Worm (Caenorhabditis elegans) whole organism, L1 larva: ENCODE measurements around the gene F48G7.12.
A peak's percentile ranks its signal among the peaks of the same experiment; 100 is the strongest.

Experiments used
- C34B4.2 ChIP-seq: sonication (generic microtip); optimal IDR thresholded peaks from 2 replicates; lab custom pipeline; 2017; ENCODE audit warnings: mild to moderate bottlenecking, missing genetic modification characterization, missing compliant biosample characterization
- F16B12.6 ChIP-seq: fragments of 150-350 bp; optimal IDR thresholded peaks from 2 replicates; lab custom pipeline; 2014; ENCODE audit warnings: missing biosample characterization, missing genetic modification characterization
- Y116A8C.19 ChIP-seq: sonication (generic microtip); optimal IDR thresholded peaks from 2 replicates; lab custom pipeline; 2016; ENCODE audit warnings: missing compliant biosample characterization, missing genetic modification characterization, borderline replicate concordance
- aha-1 ChIP-seq: fragments of 150-350 bp; optimal IDR thresholded peaks from 2 replicates; lab custom pipeline; 2014; ENCODE audit warnings: missing biosample characterization, missing genetic modification characterization
- alr-1 ChIP-seq: fragments of 200-800 bp; sonication (Bioruptor generic); optimal IDR thresholded peaks from 2 replicates; lab custom pipeline; 2018; ENCODE audit warnings: borderline replicate concordance, mild to moderate bottlenecking, missing genetic modification characterization, missing compliant biosample characterization
- aly-2 ChIP-seq: fragments of 150-350 bp; optimal IDR thresholded peaks from 2 replicates; lab custom pipeline; 2014; ENCODE audit warnings: missing biosample characterization, missing genetic modification characterization
- ama-1 ChIP-seq: fragments of 150-350 bp; optimal IDR thresholded peaks from 2 replicates; lab custom pipeline; 2014
- ceh-8 ChIP-seq: fragments of 200-800 bp; sonication (Bioruptor generic); optimal IDR thresholded peaks from 2 replicates; lab custom pipeline; 2018; ENCODE audit warnings: mild to moderate bottlenecking, missing genetic modification characterization, moderate library complexity, missing compliant biosample characterization
- ceh-82 ChIP-seq, 3 experiments: fragments of 150-350 bp in 1 of 3; sonication (generic microtip) in 2 of 3; optimal IDR thresholded peaks; 2 replicates each; lab custom pipeline; 2014 to 2017; ENCODE audit warnings: missing biosample characterization in 3 of 3, missing genetic modification characterization in 3 of 3
- ceh-88 ChIP-seq: fragments of 200-800 bp; sonication (Bioruptor generic); IDR thresholded peaks from 2 replicates; pipeline ENCODE4 v1.3.6; 2022; ENCODE audit warnings: missing genetic modification characterization, missing compliant biosample characterization
- dsc-1 ChIP-seq: sonication (generic microtip); optimal IDR thresholded peaks from 2 replicates; lab custom pipeline; 2016; ENCODE audit warnings: mild to moderate bottlenecking, missing genetic modification characterization, missing compliant biosample characterization
- efl-3 ChIP-seq: fragments of 200-800 bp; sonication (Bioruptor generic); optimal IDR thresholded peaks from 2 replicates; lab custom pipeline; 2018; ENCODE audit warnings: mild to moderate bottlenecking, missing genetic modification characterization, missing compliant biosample characterization
- elt-2 ChIP-seq: sonication (generic microtip); optimal IDR thresholded peaks from 2 replicates; lab custom pipeline; 2016; ENCODE audit warnings: missing genetic modification characterization, mild to moderate bottlenecking, inconsistent platforms, missing compliant biosample characterization, missing genetic modification reagents
- ets-5 ChIP-seq: fragments of 200-800 bp; sonication (Bioruptor generic); IDR thresholded peaks from 2 replicates; pipeline ENCODE4 v1.3.6; 2022; ENCODE audit warnings: missing genetic modification characterization, missing compliant biosample characterization
- fkh-4 ChIP-seq: sonication (generic microtip); optimal IDR thresholded peaks from 2 replicates; lab custom pipeline; 2016; ENCODE audit warnings: missing compliant biosample characterization, missing genetic modification characterization, borderline replicate concordance
- fkh-8 ChIP-seq: sonication (generic microtip); optimal IDR thresholded peaks from 2 replicates; lab custom pipeline; 2016; ENCODE audit warnings: mild to moderate bottlenecking, missing genetic modification characterization, missing compliant biosample characterization
- grh-1 ChIP-seq: fragments of 200-800 bp; sonication (Bioruptor generic); IDR thresholded peaks from 2 replicates; pipeline ENCODE4 v1.3.6; 2022; ENCODE audit warnings: missing genetic modification reagents, missing genetic modification characterization, missing compliant biosample characterization
- hpl-2 ChIP-seq: fragments of 150-350 bp; optimal IDR thresholded peaks from 2 replicates; lab custom pipeline; 2014; ENCODE audit warnings: missing biosample characterization, missing genetic modification reagents, missing genetic modification characterization
- lin-14 ChIP-seq: fragments of 200-800 bp; sonication (Bioruptor generic); optimal IDR thresholded peaks from 2 replicates; lab custom pipeline; 2018; ENCODE audit warnings: mild to moderate bottlenecking, missing genetic modification characterization, moderate library complexity, missing compliant biosample characterization
- lin-35 ChIP-seq, 2 experiments: fragments of 150-350 bp; optimal IDR thresholded peaks; 2 replicates each; lab custom pipeline; 2014; ENCODE audit warnings: missing biosample characterization in 2 of 2, missing genetic modification characterization in 2 of 2, missing genetic modification reagents in 2 of 2
- lin-39 ChIP-seq: fragments of 150-350 bp; optimal IDR thresholded peaks from 2 replicates; lab custom pipeline; 2014; ENCODE audit warnings: missing biosample characterization, missing genetic modification reagents, missing genetic modification characterization
- lsy-2 ChIP-seq, 2 experiments: fragments of 150-350 bp; optimal IDR thresholded peaks; 2 replicates each; lab custom pipeline; 2014; ENCODE audit warnings: missing biosample characterization in 2 of 2, missing genetic modification characterization in 2 of 2
- mab-9 ChIP-seq: fragments of 200-800 bp; sonication (Bioruptor generic); IDR thresholded peaks from 2 replicates; pipeline ENCODE4 v1.3.6; 2022; ENCODE audit warnings: missing genetic modification reagents, missing genetic modification characterization, missing compliant biosample characterization
- mdl-1 ChIP-seq, 2 experiments: fragments of 150-350 bp; optimal IDR thresholded peaks; 2 replicates each; lab custom pipeline; 2014 to 2017; ENCODE audit warnings: missing biosample characterization in 2 of 2, missing genetic modification characterization in 2 of 2, inconsistent platforms in 1 of 2
- mep-1 ChIP-seq: fragments of 150-350 bp; optimal IDR thresholded peaks from 2 replicates; lab custom pipeline; 2014; ENCODE audit warnings: missing biosample characterization, missing genetic modification characterization
- nhr-11 ChIP-seq: fragments of 150-350 bp; optimal IDR thresholded peaks from 2 replicates; lab custom pipeline; 2014; ENCODE audit warnings: missing biosample characterization, missing genetic modification characterization
- nhr-12 ChIP-seq: sonication (generic microtip); optimal IDR thresholded peaks from 2 replicates; lab custom pipeline; 2017; ENCODE audit warnings: missing biosample characterization, missing genetic modification characterization
- nhr-20 ChIP-seq: sonication (generic microtip); optimal IDR thresholded peaks from 2 replicates; lab custom pipeline; 2016; ENCODE audit warnings: mild to moderate bottlenecking, missing genetic modification characterization, missing compliant biosample characterization
- nhr-237 ChIP-seq: fragments of 150-350 bp; optimal IDR thresholded peaks from 2 replicates; lab custom pipeline; 2014; ENCODE audit warnings: missing biosample characterization, missing genetic modification characterization
- nhr-28 ChIP-seq: fragments of 150-350 bp; optimal IDR thresholded peaks from 2 replicates; lab custom pipeline; 2014; ENCODE audit warnings: missing biosample characterization, missing genetic modification characterization
- nhr-71 ChIP-seq: sonication (generic microtip); optimal IDR thresholded peaks from 2 replicates; lab custom pipeline; 2016; ENCODE audit warnings: mild to moderate bottlenecking, missing genetic modification characterization, moderate library complexity, missing compliant biosample characterization
- nhr-76 ChIP-seq: sonication (generic microtip); optimal IDR thresholded peaks from 2 replicates; lab custom pipeline; 2017; ENCODE audit warnings: missing biosample characterization, missing genetic modification characterization
- nhr-77 ChIP-seq: fragments of 150-350 bp; optimal IDR thresholded peaks from 2 replicates; lab custom pipeline; 2014; ENCODE audit warnings: missing biosample characterization, missing genetic modification characterization
- nhr-85 ChIP-seq: sonication (generic microtip); peaks from one replicate; lab custom pipeline; 2016; ENCODE audit warnings: missing genetic modification characterization, inconsistent platforms, missing compliant biosample characterization
- pag-3 ChIP-seq: sonication (generic microtip); optimal IDR thresholded peaks from 2 replicates; lab custom pipeline; 2017; ENCODE audit warnings: missing genetic modification characterization, mild to moderate bottlenecking, missing compliant biosample characterization, antibody characterized with exemption, borderline replicate concordance; ENCODE audit not compliant: insufficient read depth
- rnt-1 ChIP-seq: sonication (generic microtip); optimal IDR thresholded peaks from 2 replicates; lab custom pipeline; 2016; ENCODE audit warnings: mild to moderate bottlenecking, missing genetic modification characterization, moderate library complexity, missing compliant biosample characterization
- skn-1 ChIP-seq: fragments of 150-350 bp; optimal IDR thresholded peaks from 2 replicates; lab custom pipeline; 2014; ENCODE audit warnings: missing biosample characterization, missing genetic modification characterization
- snpc-4 ChIP-seq: fragments of 150-350 bp; optimal IDR thresholded peaks from 2 replicates; lab custom pipeline; 2014; ENCODE audit warnings: missing biosample characterization, missing genetic modification characterization
- snu-23 ChIP-seq: sonication (generic microtip); optimal IDR thresholded peaks from 2 replicates; lab custom pipeline; 2016; ENCODE audit warnings: missing genetic modification characterization, missing compliant biosample characterization
- sox-4 ChIP-seq: sonication (generic microtip); optimal IDR thresholded peaks from 2 replicates; lab custom pipeline; 2016; ENCODE audit warnings: missing genetic modification characterization, missing compliant biosample characterization
- sptf-1 ChIP-seq: fragments of 150-350 bp; optimal IDR thresholded peaks from 2 replicates; lab custom pipeline; 2014; ENCODE audit warnings: missing biosample characterization, missing genetic modification characterization
- swsn-7 ChIP-seq: sonication (generic microtip); optimal IDR thresholded peaks from 2 replicates; lab custom pipeline; 2016; ENCODE audit warnings: missing genetic modification characterization, missing compliant biosample characterization
- tbx-2 ChIP-seq: sonication (generic microtip); optimal IDR thresholded peaks from 2 replicates; lab custom pipeline; 2016; ENCODE audit warnings: missing genetic modification characterization, missing compliant biosample characterization
- tlp-1 ChIP-seq: fragments of 150-350 bp; optimal IDR thresholded peaks from 2 replicates; lab custom pipeline; 2014; ENCODE audit warnings: missing biosample characterization, missing genetic modification characterization
- unc-130 ChIP-seq: fragments of 150-350 bp; optimal IDR thresholded peaks from 2 replicates; lab custom pipeline; 2017; ENCODE audit warnings: missing biosample characterization, missing genetic modification characterization, inconsistent platforms
- unc-30 ChIP-seq: sonication (generic microtip); optimal IDR thresholded peaks from 2 replicates; lab custom pipeline; 2017; ENCODE audit warnings: missing biosample characterization, missing genetic modification characterization
- vab-15 ChIP-seq: sonication (generic microtip); optimal IDR thresholded peaks from 2 replicates; lab custom pipeline; 2017; ENCODE audit warnings: missing genotype, mild to moderate bottlenecking, missing genetic modification characterization, missing compliant biosample characterization
- xbp-1 ChIP-seq: sonication (generic microtip); optimal IDR thresholded peaks from 2 replicates; lab custom pipeline; 2016; ENCODE audit warnings: missing genetic modification characterization, missing compliant biosample characterization
- zag-1 ChIP-seq: fragments of 150-350 bp; optimal IDR thresholded peaks from 2 replicates; lab custom pipeline; 2014; ENCODE audit warnings: missing biosample characterization, missing genetic modification characterization
- zip-4 ChIP-seq: fragments of 200-800 bp; sonication (Bioruptor generic); optimal IDR thresholded peaks from 2 replicates; lab custom pipeline; 2018; ENCODE audit warnings: mild to moderate bottlenecking, missing genetic modification characterization, moderate library complexity, missing compliant biosample characterization
- ztf-11 ChIP-seq, 2 experiments: sonication (generic microtip); optimal IDR thresholded peaks; 2 replicates each; lab custom pipeline; 2016 to 2017; ENCODE audit warnings: missing genetic modification characterization in 2 of 2, missing biosample characterization in 1 of 2, missing compliant biosample characterization in 1 of 2
- ztf-4 ChIP-seq: fragments of 150-350 bp; optimal IDR thresholded peaks from 2 replicates; lab custom pipeline; 2014; ENCODE audit warnings: missing biosample characterization, missing genetic modification characterization

F48G7.12 gene

ce11 chrV:619054-619453 is 27.0 kb downstream of the F48G7.12 start, which contains the start of gene F48G7.4 (continued):
- no peak for TF ChIP-seq ceh-88 (GFP tag; lab: Robert Waterston, UW)
- TF ChIP-seq nhr-12 (tag; lab: Kevin White, UChicago) = no peak
- TF ChIP-seq vab-15 (tag; lab: Kevin White, UChicago) = no peak
- no peak for TF ChIP-seq zip-4 (GFP tag; lab: Kevin White, UChicago)
- peak; percentile 86 for TF ChIP-seq tbx-2 (tag; lab: Kevin White, UChicago)
- TF ChIP-seq swsn-7 = peak; percentile 78
- TF ChIP-seq lin-35 (GFP tag; optimal IDR thresholded peaks at IDR 0.05; lab: Kevin White, UChicago) = peak; percentile 52 to 64
- no peak for TF ChIP-seq pag-3
- peak in 1 of 2 experiments; percentile 11 for TF ChIP-seq mdl-1 (tag; optimal IDR thresholded peaks at IDR 0.05; lab: Kevin White, UChicago)
- TF ChIP-seq efl-3 (GFP tag; lab: Kevin White, UChicago) = no peak
- TF ChIP-seq tlp-1 (tag; lab: Kevin White, UChicago) = no peak
- TF ChIP-seq rnt-1 = peak; percentile 67
- peak; percentile 67 for TF ChIP-seq skn-1 (tag; lab: Kevin White, UChicago)
- TF ChIP-seq alr-1 = no peak
- peak in 1 of 2 experiments; percentile 72 for TF ChIP-seq lsy-2 (tag; optimal IDR thresholded peaks at IDR 0.05; lab: Kevin White, UChicago)
- peak; percentile 91 for TF ChIP-seq nhr-20 (tag; lab: Kevin White, UChicago)
- TF ChIP-seq zag-1 (tag; lab: Kevin White, UChicago) = peak; percentile 26
- TF ChIP-seq snpc-4 (tag; lab: Kevin White, UChicago) = peak; percentile 13
- peak; percentile 54 for TF ChIP-seq aly-2 (tag; lab: Kevin White, UChicago)
- peak; percentile 73 for TF ChIP-seq nhr-11 (tag; lab: Kevin White, UChicago)
- peak; percentile 86 for TF ChIP-seq snu-23 (GFP tag; lab: Kevin White, UChicago)
- TF ChIP-seq fkh-8 (tag; lab: Kevin White, UChicago) = peak; percentile 91
- TF ChIP-seq nhr-85 (tag; lab: Kevin White, UChicago) = peak; percentile 95
- no peak for TF ChIP-seq hpl-2 (GFP tag; lab: Kevin White, UChicago)
- no peak for TF ChIP-seq sptf-1 (tag; lab: Kevin White, UChicago)

ce11 chrV:617917-618316 is 28.1 kb downstream of the F48G7.12 start:
- TF ChIP-seq xbp-1 (tag; lab: Kevin White, UChicago) = no peak
- TF ChIP-seq nhr-71 (tag; lab: Kevin White, UChicago) = peak; percentile 82
- TF ChIP-seq lin-14 (GFP tag; lab: Kevin White, UChicago) = peak; percentile 75
- no peak for TF ChIP-seq mep-1 (tag; lab: Kevin White, UChicago)
- TF ChIP-seq C34B4.2 = no peak
- no peak for TF ChIP-seq ceh-8 (GFP tag; lab: Kevin White, UChicago)
- TF ChIP-seq unc-30 (tag; lab: Kevin White, UChicago) = no peak
- no peak for TF ChIP-seq vab-15 (tag; lab: Kevin White, UChicago)
- peak; percentile 44 for TF ChIP-seq nhr-20 (tag; lab: Kevin White, UChicago)
- no peak for TF ChIP-seq mab-9 (GFP tag; lab: Robert Waterston, UW)
- no peak for TF ChIP-seq aha-1 (tag; lab: Kevin White, UChicago)
- TF ChIP-seq F16B12.6 (tag; lab: Kevin White, UChicago) = no peak
- TF ChIP-seq aly-2 (tag; lab: Kevin White, UChicago) = no peak
- TF ChIP-seq lin-39 (tag; lab: Kevin White, UChicago) = no peak
- no peak for TF ChIP-seq elt-2 (tag; lab: Kevin White, UChicago)
- no peak for TF ChIP-seq ets-5 (GFP tag; lab: Robert Waterston, UW)
- TF ChIP-seq nhr-76 (tag; lab: Kevin White, UChicago) = no peak
- no peak for TF ChIP-seq ztf-11 (tag; optimal IDR thresholded peaks at IDR 0.05; lab: Kevin White, UChicago)
- TF ChIP-seq ztf-4 (tag; lab: Kevin White, UChicago) = no peak
- TF ChIP-seq nhr-28 (tag; lab: Kevin White, UChicago) = no peak
- no peak for TF ChIP-seq Y116A8C.19 (tag; lab: Kevin White, UChicago)
- TF ChIP-seq nhr-237 (tag; lab: Kevin White, UChicago) = no peak
- TF ChIP-seq lin-35 (GFP tag; optimal IDR thresholded peaks at IDR 0.05; lab: Kevin White, UChicago) = no peak
- no peak for TF ChIP-seq dsc-1 (tag; lab: Kevin White, UChicago)
- peak; percentile 43 for TF ChIP-seq sox-4
- no peak for TF ChIP-seq grh-1
- no peak for TF ChIP-seq unc-130 (tag; lab: Kevin White, UChicago)
- no peak for TF ChIP-seq snpc-4 (tag; lab: Kevin White, UChicago)
- no peak for TF ChIP-seq ama-1 (lab: Kevin White, UChicago)
- TF ChIP-seq nhr-11 (tag; lab: Kevin White, UChicago) = peak; percentile 27
- TF ChIP-seq lsy-2 (tag; optimal IDR thresholded peaks at IDR 0.05; lab: Kevin White, UChicago) = peak in 1 of 2 experiments; percentile 38
- TF ChIP-seq nhr-77 (tag; lab: Kevin White, UChicago) = no peak
- no peak for TF ChIP-seq pag-3
- TF ChIP-seq fkh-4 (tag; lab: Kevin White, UChicago) = no peak
- no peak for TF ChIP-seq tlp-1 (tag; lab: Kevin White, UChicago)
- no peak for TF ChIP-seq ceh-82 (tag; optimal IDR thresholded peaks at IDR 0.05; lab: Kevin White, UChicago)
